Worm (Caenorhabditis elegans): ENCODE results near the gene rsp-8.

DNA sequence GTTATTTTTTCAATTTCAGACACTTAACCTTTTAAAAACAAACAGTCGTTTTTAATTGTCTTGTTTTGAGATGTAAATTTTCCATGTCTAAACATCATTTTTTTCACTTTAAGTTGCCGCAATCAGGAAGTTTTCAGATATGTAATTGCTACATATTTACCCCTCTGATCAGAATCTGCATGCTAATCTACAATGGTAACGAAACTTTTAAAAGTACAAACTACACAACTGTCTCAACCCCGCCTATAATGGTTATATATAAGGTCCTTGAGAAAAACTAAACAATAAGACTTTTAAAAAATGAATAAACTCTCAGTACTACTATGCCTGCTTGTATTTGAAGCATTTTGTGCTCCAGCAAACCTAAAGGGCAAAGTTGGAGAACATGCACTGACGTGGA is 17.4 kb upstream of the rsp-8 start, which contains the start of gene C18D11.9:
- no peak for TF ChIP-seq ceh-63 (GFP tag; optimal IDR thresholded peaks at IDR 0.05)
- TF ChIP-seq unc-98 (GFP tag; IDR thresholded peaks at IDR 0.05): no peak
- TF ChIP-seq lin-39 (tag; optimal IDR thresholded peaks at IDR 0.05): no peak
- no peak for TF ChIP-seq rnt-1 (tag; optimal IDR thresholded peaks at IDR 0.05)
